Fruit fly (Drosophila melanogaster) whole organism, adult: Measurements from ENCODE around the gene brm.

ENCODE experiments used
- CG11617 ChIP-seq: fragments of 200-800 bp; sonication (Bioruptor generic); optimal IDR thresholded peaks from 2 replicates; lab custom pipeline; 2017; ENCODE audit warnings: mild to moderate bottlenecking, missing biosample characterization, missing genetic modification reagents, missing genetic modification characterization
- CG12768 ChIP-seq: fragments of 200-800 bp; sonication (Bioruptor generic); optimal IDR thresholded peaks from 2 replicates; lab custom pipeline; 2017; ENCODE audit warnings: missing biosample characterization, missing genetic modification characterization, mild to moderate bottlenecking, moderate library complexity, missing genetic modification reagents
- CG14711 ChIP-seq: fragments of 200-800 bp; sonication (Bioruptor generic); optimal IDR thresholded peaks from 2 replicates; lab custom pipeline; 2018; ENCODE audit warnings: missing biosample characterization, mild to moderate bottlenecking, missing genetic modification characterization, moderate library complexity
- CG1620 ChIP-seq: fragments of 200-800 bp; sonication (Bioruptor generic); optimal IDR thresholded peaks from 2 replicates; lab custom pipeline; 2016; ENCODE audit warnings: missing biosample characterization, missing genetic modification characterization
- CG33017 ChIP-seq: fragments of 200-800 bp; sonication (Bioruptor generic); optimal IDR thresholded peaks from 2 replicates; lab custom pipeline; 2018; ENCODE audit warnings: missing biosample characterization, mild to moderate bottlenecking, missing genetic modification characterization, moderate library complexity
- CG5204 ChIP-seq: fragments of 200-800 bp; sonication (Bioruptor generic); optimal IDR thresholded peaks from 2 replicates; lab custom pipeline; 2016; ENCODE audit warnings: missing biosample characterization, missing genetic modification characterization
- CG7045 ChIP-seq: fragments of 200-800 bp; sonication (Bioruptor generic); optimal IDR thresholded peaks from 2 replicates; lab custom pipeline; 2017; ENCODE audit warnings: missing biosample characterization, mild to moderate bottlenecking, missing genetic modification characterization
- CG7101 ChIP-seq: fragments of 200-800 bp; sonication (Bioruptor generic); optimal IDR thresholded peaks from 2 replicates; lab custom pipeline; 2018; ENCODE audit warnings: missing biosample characterization, mild to moderate bottlenecking, missing genetic modification characterization, moderate library complexity
- Clk ChIP-seq: fragments of 200-800 bp; sonication (Bioruptor generic); optimal IDR thresholded peaks from 2 replicates; lab custom pipeline; 2017; ENCODE audit warnings: missing biosample characterization, missing genetic modification characterization
- Crg-1 ChIP-seq: fragments of 200-800 bp; sonication (Bioruptor generic); optimal IDR thresholded peaks from 2 replicates; lab custom pipeline; 2016; ENCODE audit warnings: missing biosample characterization, missing genetic modification characterization
- Hr96 ChIP-seq: fragments of 200-800 bp; sonication (Bioruptor generic); optimal IDR thresholded peaks from 2 replicates; lab custom pipeline; 2016; ENCODE audit warnings: missing biosample characterization, missing genetic modification characterization
- Mnt ChIP-seq: fragments of 200-800 bp; sonication (Bioruptor generic); optimal IDR thresholded peaks from 2 replicates; lab custom pipeline; 2016; ENCODE audit warnings: missing biosample characterization, mild to moderate bottlenecking, missing genetic modification characterization
- bab1 ChIP-seq: fragments of 200-800 bp; sonication (Bioruptor generic); optimal IDR thresholded peaks from 3 replicates; lab custom pipeline; 2019; ENCODE audit warnings: missing biosample characterization, mild to moderate bottlenecking, missing genetic modification characterization, moderate library complexity
- cic ChIP-seq: fragments of 200-800 bp; sonication (Bioruptor generic); optimal IDR thresholded peaks from 2 replicates; lab custom pipeline; 2017; ENCODE audit warnings: missing biosample characterization, mild to moderate bottlenecking, missing genetic modification characterization, moderate library complexity
- cnc ChIP-seq, 2 experiments: fragments of >200 bp; optimal IDR thresholded peaks; 2 replicates each; lab custom pipeline; 2017
- kay ChIP-seq: fragments of 200-800 bp; sonication (Bioruptor generic); peaks from one replicate; lab custom pipeline; 2016; ENCODE audit warnings: missing biosample characterization, missing genetic modification characterization, borderline replicate concordance
- ovo ChIP-seq: fragments of 200-800 bp; sonication (Bioruptor generic); optimal IDR thresholded peaks from 2 replicates; lab custom pipeline; 2016; ENCODE audit warnings: missing biosample characterization, missing genetic modification characterization
- pad ChIP-seq: fragments of 200-800 bp; sonication (Bioruptor generic); optimal IDR thresholded peaks from 3 replicates; lab custom pipeline; 2017; ENCODE audit warnings: missing biosample characterization, missing genetic modification characterization, mild to moderate bottlenecking, moderate library complexity, missing genetic modification reagents
- tj ChIP-seq: fragments of 200-800 bp; sonication (Bioruptor generic); optimal IDR thresholded peaks from 3 replicates; lab custom pipeline; 2017; ENCODE audit warnings: missing biosample characterization, mild to moderate bottlenecking, missing genetic modification characterization, moderate library complexity
- toe ChIP-seq: fragments of 200-800 bp; sonication (Bioruptor generic); optimal IDR thresholded peaks from 2 replicates; lab custom pipeline; 2016; ENCODE audit warnings: missing biosample characterization, missing genetic modification characterization

brm gene

DNA sequence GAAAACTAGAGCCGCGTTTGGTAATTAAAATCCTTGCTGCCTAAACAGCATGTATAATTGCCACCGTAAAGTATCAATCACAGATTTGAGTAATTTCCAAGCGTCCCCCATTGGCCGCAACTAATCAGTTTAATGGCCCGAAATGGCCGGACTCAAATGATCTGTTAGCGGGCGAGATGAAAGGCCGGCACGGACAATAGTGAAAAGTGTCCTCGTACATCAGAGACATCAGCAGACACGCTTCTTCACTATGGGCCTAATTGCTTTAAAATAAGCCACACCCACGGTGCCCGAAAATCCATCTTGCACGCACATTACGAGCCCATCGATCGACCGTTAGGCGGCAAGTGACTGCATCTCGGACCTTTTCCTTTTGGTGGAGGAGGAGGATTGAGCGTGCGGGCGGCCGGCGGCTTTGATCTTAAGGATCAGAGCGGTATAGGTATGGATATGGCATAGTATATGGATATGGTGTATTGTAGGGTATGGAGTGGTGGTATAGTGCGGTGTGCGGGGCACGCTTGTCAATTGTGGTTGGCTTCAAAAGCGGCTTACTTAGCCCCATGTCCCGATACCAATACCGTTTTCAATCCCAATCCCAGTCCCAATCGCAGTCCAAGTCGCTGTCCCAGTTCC is 29.8 kb upstream of the brm start:
- TF ChIP-seq Crg-1 (GFP tag; lab: Kevin White, UChicago) = no peak
- TF ChIP-seq cic = no peak
- no peak for TF ChIP-seq bab1

DNA sequence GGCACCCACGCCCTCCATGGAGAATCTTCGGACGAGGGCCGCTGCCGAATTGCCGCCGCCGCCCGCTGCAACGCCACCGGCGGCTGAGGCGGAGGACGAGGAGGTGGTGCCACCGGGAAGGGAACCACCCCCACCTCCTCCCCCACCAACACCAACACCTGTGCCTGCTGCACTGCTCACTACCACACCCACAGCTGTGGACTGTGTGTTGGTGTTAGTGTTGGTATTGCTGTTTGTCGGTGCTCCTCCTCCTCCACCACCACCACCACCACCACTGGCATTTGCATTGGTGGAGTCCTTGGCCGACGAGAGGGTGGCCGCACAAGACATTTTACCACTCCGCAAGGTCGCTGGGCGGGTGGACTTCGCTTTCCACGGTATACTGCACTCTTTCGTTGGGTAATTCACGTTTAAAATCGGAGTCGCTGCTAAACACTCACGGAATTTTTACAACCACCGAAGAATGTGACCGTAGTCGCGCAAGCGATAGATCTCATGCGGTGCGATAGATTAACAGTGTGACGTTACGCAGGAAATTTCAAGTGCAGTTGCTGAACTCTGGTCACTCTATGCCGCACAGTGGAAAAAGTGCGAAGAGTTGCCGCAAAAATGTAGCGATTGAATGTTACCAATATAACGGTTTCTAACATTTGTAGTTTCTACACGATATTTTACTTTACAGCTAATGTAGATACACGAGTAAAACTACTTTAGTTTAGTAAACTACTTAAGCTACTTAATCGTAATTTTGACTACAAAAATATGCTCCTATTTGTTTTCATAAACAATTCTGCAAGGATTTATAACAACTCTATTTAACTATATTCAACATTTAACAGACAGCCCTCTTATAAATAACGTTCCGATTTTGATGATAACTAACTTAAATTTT is 28.9 kb upstream of the brm start, which contains the start of gene mib1:
Gene mib1 (minus strand): TSS at position 494 of the 892 bp plus-strand sequence.
- TF ChIP-seq cic (peak; percentile 76), CG12768 (GFP tag; lab: Kevin White, UChicago) (peak; percentile 31), CG7045 (no peak), Mnt (GFP tag; lab: Kevin White, UChicago) (peak; percentile 30), CG11617 (GFP tag; lab: Kevin White, UChicago) (peak; percentile 5), tj (GFP tag; lab: Kevin White, UChicago) (peak; percentile 22), toe (GFP tag; lab: Kevin White, UChicago) (no peak), kay (no peak), CG5204 (GFP tag; lab: Kevin White, UChicago) (no peak), cnc (optimal IDR thresholded peaks at IDR 0.05; lab: Kevin White, UChicago) (no peak), Crg-1 (GFP tag; lab: Kevin White, UChicago) (no peak), CG7101 (tag; lab: Kevin White, UChicago) (peak; percentile 29), Clk (GFP tag; lab: Kevin White, UChicago) (no peak), ovo (GFP tag; lab: Kevin White, UChicago) (peak; percentile 44), Hr96 (GFP tag; lab: Kevin White, UChicago) (peak; percentile 31), pad (GFP tag; lab: Kevin White, UChicago) (peak; percentile 53), CG1620 (GFP tag; lab: Kevin White, UChicago) (no peak), CG33017 (tag; lab: Kevin White, UChicago) (no peak), bab1 (peak; percentile 71), CG14711 (tag; lab: Kevin White, UChicago) (peak; percentile 40)

DNA sequence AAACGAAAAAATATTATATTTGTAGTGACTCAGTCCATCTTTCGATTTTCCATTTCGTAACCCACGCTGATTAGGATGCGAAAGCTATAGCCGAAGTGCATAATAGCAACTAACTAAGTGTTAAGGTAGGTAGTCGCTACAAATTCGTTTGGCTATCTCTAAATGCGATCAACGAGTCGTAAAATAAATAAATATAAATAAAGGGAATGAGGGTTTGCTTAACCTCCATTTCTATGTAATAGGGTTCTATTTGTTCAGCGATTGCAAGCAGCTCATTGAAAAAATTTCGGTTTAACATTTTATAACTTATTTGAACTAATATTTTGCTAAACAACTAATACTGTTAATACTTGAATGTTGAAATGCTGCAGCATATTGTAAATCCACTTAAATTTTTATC is 27.5 kb upstream of the brm start:
- no peak for TF ChIP-seq CG33017 (tag; lab: Kevin White, UChicago)
- peak; percentile 60 for TF ChIP-seq cic

DNA sequence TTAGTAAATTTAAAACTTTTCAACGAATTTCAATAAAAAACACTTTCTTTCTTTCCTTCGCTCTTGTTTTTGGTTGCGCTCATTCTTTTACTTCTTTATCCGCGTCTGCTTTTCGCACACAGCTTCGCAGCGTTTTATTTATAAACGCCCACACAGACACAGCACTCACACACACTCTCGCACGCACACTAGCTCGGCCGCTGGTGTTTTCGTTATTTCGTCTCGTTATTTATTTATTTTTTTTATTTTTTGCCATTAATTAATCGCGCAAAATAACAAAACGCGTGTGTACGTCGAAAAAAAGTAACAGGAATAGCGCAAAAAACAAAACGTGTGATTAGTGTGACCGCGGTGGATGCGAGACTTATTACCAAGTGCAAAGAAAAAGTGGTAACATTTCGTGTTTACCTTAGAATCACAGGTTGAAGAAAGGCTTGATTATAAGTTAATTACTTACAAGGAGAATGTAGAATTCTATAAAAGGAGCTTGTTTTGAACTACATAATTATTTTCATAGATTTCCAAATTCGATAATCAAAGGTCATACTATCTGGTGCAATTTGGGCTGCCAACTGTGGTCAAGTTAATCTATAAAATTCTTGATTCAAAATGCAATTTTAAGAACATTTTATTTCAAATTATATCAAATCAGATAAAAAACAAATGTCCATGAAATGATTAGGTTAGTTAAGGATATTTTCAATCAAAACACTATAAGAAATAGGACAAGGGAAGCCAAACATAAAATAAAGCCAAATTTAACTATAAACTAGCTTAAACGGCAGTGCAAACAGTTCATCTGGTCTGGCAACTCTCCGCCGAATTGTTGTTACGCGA is 21.9 kb upstream of the brm start, which contains the start of the genes hzg and mRpS31:
Gene hzg (minus strand): TSS at position 336 of the 837 bp plus-strand sequence.
Gene mRpS31 (plus strand): TSS at position 793 of the 837 bp plus-strand sequence.
- TF ChIP-seq CG7101 (tag; lab: Kevin White, UChicago) = peak; percentile 69
- TF ChIP-seq toe (GFP tag; lab: Kevin White, UChicago) = peak; percentile 57
- TF ChIP-seq Clk (GFP tag; lab: Kevin White, UChicago) = no peak
- peak; percentile 62 for TF ChIP-seq Mnt (GFP tag; lab: Kevin White, UChicago)
- TF ChIP-seq Crg-1 (GFP tag; lab: Kevin White, UChicago) = no peak
- TF ChIP-seq CG7045 = peak; percentile 25
- TF ChIP-seq CG1620 (GFP tag; lab: Kevin White, UChicago) = peak; percentile 26
- no peak for TF ChIP-seq CG5204 (GFP tag; lab: Kevin White, UChicago)
- TF ChIP-seq cic = peak; percentile 68
- TF ChIP-seq kay = no peak
- TF ChIP-seq CG11617 (GFP tag; lab: Kevin White, UChicago) = peak; percentile 44
- TF ChIP-seq CG12768 (GFP tag; lab: Kevin White, UChicago) = peak; percentile 71
- no peak for TF ChIP-seq cnc (optimal IDR thresholded peaks at IDR 0.05; lab: Kevin White, UChicago)
- TF ChIP-seq CG33017 (tag; lab: Kevin White, UChicago) = peak; percentile 15
- peak; percentile 22 for TF ChIP-seq Hr96 (GFP tag; lab: Kevin White, UChicago)
- no peak for TF ChIP-seq pad (GFP tag; lab: Kevin White, UChicago)
- TF ChIP-seq ovo (GFP tag; lab: Kevin White, UChicago) = peak; percentile 35
- TF ChIP-seq CG14711 (tag; lab: Kevin White, UChicago) = peak; percentile 49
- peak; percentile 45 for TF ChIP-seq bab1
- TF ChIP-seq tj (GFP tag; lab: Kevin White, UChicago) = peak; percentile 39

DNA sequence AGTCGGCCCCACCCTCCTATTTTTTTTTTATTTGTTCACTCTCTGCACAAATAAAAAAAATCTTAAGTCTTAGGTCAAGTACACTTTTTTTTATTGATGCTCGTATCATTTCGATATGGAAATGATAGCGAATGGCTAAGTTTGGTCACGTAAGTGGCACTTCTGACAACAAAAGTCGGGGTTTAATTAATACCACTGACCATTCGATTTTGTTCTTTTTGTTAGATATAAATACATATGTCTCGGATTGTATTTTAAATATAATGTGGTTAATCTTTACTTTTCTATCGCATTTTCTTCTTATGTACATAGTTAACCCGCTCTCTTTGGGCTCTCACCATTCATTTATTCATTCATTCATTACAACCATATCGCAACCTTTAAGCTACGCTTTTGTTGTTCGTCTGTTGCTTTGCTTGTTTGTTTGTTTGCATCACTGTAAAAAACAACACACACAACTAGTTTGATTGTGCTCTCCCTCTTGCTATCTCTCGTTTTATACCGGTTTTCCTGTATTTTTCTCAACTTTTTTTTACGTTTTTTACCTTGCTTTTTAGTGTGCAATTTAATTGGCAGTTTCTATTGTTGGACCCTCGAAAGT is 19.5 kb upstream of the brm start:
- TF ChIP-seq CG7101 (tag; lab: Kevin White, UChicago) (peak; percentile 50), CG33017 (tag; lab: Kevin White, UChicago) (peak; percentile 79), ovo (GFP tag; lab: Kevin White, UChicago) (peak; percentile 41), Crg-1 (GFP tag; lab: Kevin White, UChicago) (no peak), kay (peak; percentile 94), Hr96 (GFP tag; lab: Kevin White, UChicago) (peak; percentile 20), bab1 (no peak), Clk (GFP tag; lab: Kevin White, UChicago) (no peak), Mnt (GFP tag; lab: Kevin White, UChicago) (no peak), CG1620 (GFP tag; lab: Kevin White, UChicago) (no peak), cic (peak; percentile 55), CG11617 (GFP tag; lab: Kevin White, UChicago) (peak; percentile 60), CG12768 (GFP tag; lab: Kevin White, UChicago) (peak; percentile 40), tj (GFP tag; lab: Kevin White, UChicago) (no peak), CG14711 (tag; lab: Kevin White, UChicago) (no peak), pad (GFP tag; lab: Kevin White, UChicago) (no peak), CG7045 (no peak)
